Fruit fly (Drosophila melanogaster) whole organism, prepupa: Measurements from ENCODE around the gene RpL36A.
A peak's percentile ranks its signal among the peaks of the same experiment; 100 is the strongest.

Experiments used
- CG10631 ChIP-seq: fragments of 200-800 bp; sonication (Bioruptor generic); optimal IDR thresholded peaks from 2 replicates; lab custom pipeline; 2016; ENCODE audit warnings: missing biosample characterization, missing genetic modification characterization
- CG10669 ChIP-seq: fragments of 200-800 bp; sonication (Bioruptor generic); optimal IDR thresholded peaks from 3 replicates; lab custom pipeline; 2018; ENCODE audit warnings: missing biosample characterization, mild to moderate bottlenecking, missing genetic modification characterization, moderate library complexity
- CG11294 ChIP-seq: fragments of 200-800 bp; sonication (Bioruptor generic); IDR thresholded peaks from 2 replicates; pipeline ENCODE4 v1.3.6; 2022; ENCODE audit warnings: missing biosample characterization, missing genetic modification characterization
- CG11762 ChIP-seq: fragments of 200-800 bp; sonication (Bioruptor generic); optimal IDR thresholded peaks from 3 replicates; lab custom pipeline; 2016; ENCODE audit warnings: missing biosample characterization, missing genetic modification characterization; ENCODE audit not compliant: insufficient read depth
- CG11902 ChIP-seq: fragments of 200-800 bp; sonication (Bioruptor generic); optimal IDR thresholded peaks from 3 replicates; lab custom pipeline; 2016; ENCODE audit warnings: missing biosample characterization, missing genetic modification characterization
- CG15336 ChIP-seq: fragments of 200-800 bp; sonication (Bioruptor generic); IDR thresholded peaks from 2 replicates; pipeline ENCODE4 v1.3.6; 2022; ENCODE audit warnings: missing biosample characterization, missing genetic modification characterization
- CG1621 ChIP-seq: fragments of 200-800 bp; sonication (Bioruptor generic); optimal IDR thresholded peaks from 3 replicates; lab custom pipeline; 2018; ENCODE audit warnings: missing biosample characterization, mild to moderate bottlenecking, missing genetic modification characterization
- CG16779 ChIP-seq: fragments of 200-800 bp; sonication (Bioruptor generic); optimal IDR thresholded peaks from 3 replicates; lab custom pipeline; 2017; ENCODE audit warnings: missing biosample characterization, mild to moderate bottlenecking, missing genetic modification characterization
- CG34406 ChIP-seq: fragments of 200-800 bp; sonication (Bioruptor generic); optimal IDR thresholded peaks from 3 replicates; lab custom pipeline; 2016; ENCODE audit warnings: missing biosample characterization, missing genetic modification characterization
- CG3919 ChIP-seq: fragments of 200-800 bp; sonication (Bioruptor generic); optimal IDR thresholded peaks from 3 replicates; lab custom pipeline; 2016; ENCODE audit warnings: missing biosample characterization, missing genetic modification characterization
- CG6163 ChIP-seq: fragments of 200-800 bp; sonication (Bioruptor generic); IDR thresholded peaks from 3 replicates; pipeline ENCODE4 v1.3.6; 2022; ENCODE audit warnings: missing biosample characterization, missing genetic modification characterization
- CG6792 ChIP-seq: fragments of 200-800 bp; sonication (Bioruptor generic); optimal IDR thresholded peaks from 3 replicates; lab custom pipeline; 2016; ENCODE audit warnings: missing biosample characterization, missing genetic modification characterization
- CG6808 ChIP-seq: fragments of 200-800 bp; sonication (Bioruptor generic); optimal IDR thresholded peaks from 3 replicates; lab custom pipeline; 2017; ENCODE audit warnings: missing biosample characterization, missing genetic modification characterization, mild to moderate bottlenecking, moderate library complexity, missing genetic modification reagents
- CG6854 ChIP-seq: fragments of 200-800 bp; sonication (Bioruptor generic); optimal IDR thresholded peaks from 2 replicates; lab custom pipeline; 2017; ENCODE audit warnings: missing biosample characterization, mild to moderate bottlenecking, missing genetic modification characterization
- CG7368 ChIP-seq: fragments of 200-800 bp; sonication (Bioruptor generic); optimal IDR thresholded peaks from 3 replicates; lab custom pipeline; 2016; ENCODE audit warnings: missing biosample characterization, missing genetic modification characterization
- CG8119 ChIP-seq: fragments of 200-800 bp; sonication (Bioruptor generic); IDR thresholded peaks from 3 replicates; pipeline ENCODE4 v1.3.6; 2022; ENCODE audit warnings: missing biosample characterization, missing genetic modification characterization
- CG8319 ChIP-seq: fragments of 200-800 bp; sonication (Bioruptor generic); optimal IDR thresholded peaks from 3 replicates; lab custom pipeline; 2016; ENCODE audit warnings: missing biosample characterization, missing genetic modification characterization
- CG8632 ChIP-seq: fragments of 200-800 bp; sonication (Bioruptor generic); optimal IDR thresholded peaks from 3 replicates; lab custom pipeline; 2016; ENCODE audit warnings: missing biosample characterization, missing genetic modification characterization
- CG9139 ChIP-seq: fragments of 200-800 bp; sonication (Bioruptor generic); optimal IDR thresholded peaks from 3 replicates; lab custom pipeline; 2017; ENCODE audit warnings: missing biosample characterization, mild to moderate bottlenecking, missing genetic modification characterization
- Eip75B ChIP-seq: fragments of 200-800 bp; sonication (Bioruptor generic); optimal IDR thresholded peaks from 3 replicates; lab custom pipeline; 2016; ENCODE audit warnings: missing biosample characterization, missing genetic modification characterization
- Eip93F ChIP-seq: fragments of 200-800 bp; sonication (Bioruptor generic); optimal IDR thresholded peaks from 2 replicates; lab custom pipeline; 2016; ENCODE audit warnings: missing biosample characterization, mild to moderate bottlenecking, missing genetic modification characterization
- Ets21C ChIP-seq: fragments of 200-800 bp; sonication (Bioruptor generic); optimal IDR thresholded peaks from 3 replicates; lab custom pipeline; 2016; ENCODE audit warnings: missing biosample characterization, missing genetic modification characterization
- Ets96B ChIP-seq: fragments of 200-800 bp; optimal IDR thresholded peaks from 2 replicates; lab custom pipeline; 2019; ENCODE audit warnings: missing biosample characterization, mild to moderate bottlenecking, missing genetic modification characterization, moderate library complexity
- Hr38 ChIP-seq: sonication (Bioruptor generic); optimal IDR thresholded peaks from 2 replicates; lab custom pipeline; 2016; ENCODE audit warnings: missing biosample characterization, missing genetic modification characterization
- Hr4 ChIP-seq: fragments of 200-800 bp; sonication (Bioruptor generic); optimal IDR thresholded peaks from 3 replicates; lab custom pipeline; 2016; ENCODE audit warnings: missing biosample characterization, missing genetic modification characterization
- Lpt ChIP-seq: fragments of 200-800 bp; sonication (Bioruptor generic); optimal IDR thresholded peaks from 3 replicates; lab custom pipeline; 2016; ENCODE audit warnings: missing biosample characterization, missing genetic modification characterization
- Met ChIP-seq: fragments of 200-800 bp; sonication (Bioruptor generic); optimal IDR thresholded peaks from 3 replicates; lab custom pipeline; 2016; ENCODE audit warnings: missing biosample characterization, missing genetic modification characterization
- OdsH ChIP-seq: fragments of 200-800 bp; sonication (Bioruptor generic); optimal IDR thresholded peaks from 3 replicates; lab custom pipeline; 2016; ENCODE audit warnings: missing biosample characterization, missing genetic modification characterization
- Sox102F ChIP-seq: fragments of 200-800 bp; sonication (Bioruptor generic); optimal IDR thresholded peaks from 2 replicates; lab custom pipeline; 2016; ENCODE audit warnings: missing biosample characterization, mild to moderate bottlenecking, missing genetic modification characterization
- Sox14 ChIP-seq: fragments of 200-800 bp; sonication (Bioruptor generic); optimal IDR thresholded peaks from 3 replicates; lab custom pipeline; 2016; ENCODE audit warnings: missing biosample characterization, missing genetic modification characterization
- Sox15 ChIP-seq: fragments of 200-800 bp; sonication (Bioruptor generic); optimal IDR thresholded peaks from 3 replicates; lab custom pipeline; 2016; ENCODE audit warnings: missing biosample characterization, missing genetic modification characterization
- achi ChIP-seq: fragments of 200-800 bp; sonication (Bioruptor generic); optimal IDR thresholded peaks from 3 replicates; lab custom pipeline; 2016; ENCODE audit warnings: missing biosample characterization, missing genetic modification characterization
- acj6 ChIP-seq: fragments of 200-800 bp; sonication (Bioruptor generic); optimal IDR thresholded peaks from 3 replicates; lab custom pipeline; 2016; ENCODE audit warnings: missing biosample characterization, missing genetic modification characterization
- dac ChIP-seq: fragments of 200-800 bp; sonication (Bioruptor generic); optimal IDR thresholded peaks from 2 replicates; lab custom pipeline; 2017; ENCODE audit warnings: missing biosample characterization, mild to moderate bottlenecking, missing genetic modification characterization
- dsx ChIP-seq: fragments of 200-800 bp; optimal IDR thresholded peaks from 3 replicates; lab custom pipeline; 2019; ENCODE audit warnings: missing biosample characterization, mild to moderate bottlenecking, missing genetic modification characterization, moderate library complexity; ENCODE audit not compliant: poor library complexity, severe bottlenecking
- eg ChIP-seq: fragments of 200-800 bp; sonication (Bioruptor generic); IDR thresholded peaks from 3 replicates; pipeline ENCODE4 v1.3.6; 2022; ENCODE audit warnings: missing biosample characterization, missing genetic modification characterization
- esn ChIP-seq: fragments of 200-800 bp; sonication (Bioruptor generic); optimal IDR thresholded peaks from 2 replicates; lab custom pipeline; 2016; ENCODE audit warnings: missing biosample characterization, mild to moderate bottlenecking, missing genetic modification characterization, moderate library complexity
- fd85E ChIP-seq: fragments of 200-800 bp; sonication (Bioruptor generic); optimal IDR thresholded peaks from 3 replicates; lab custom pipeline; 2016; ENCODE audit warnings: missing biosample characterization, missing genetic modification characterization
- fkh ChIP-seq: fragments of 200-800 bp; sonication (Bioruptor generic); optimal IDR thresholded peaks from 3 replicates; lab custom pipeline; 2017; ENCODE audit warnings: missing biosample characterization, mild to moderate bottlenecking, missing genetic modification characterization, moderate library complexity
- lz ChIP-seq: fragments of 200-800 bp; sonication (Bioruptor generic); optimal IDR thresholded peaks from 3 replicates; lab custom pipeline; 2016; ENCODE audit warnings: missing biosample characterization, missing genetic modification characterization
- net ChIP-seq: fragments of 200-800 bp; sonication (Bioruptor generic); optimal IDR thresholded peaks from 3 replicates; lab custom pipeline; 2016; ENCODE audit warnings: missing biosample characterization, missing genetic modification characterization
- pdm3 ChIP-seq: fragments of 200-800 bp; sonication (Bioruptor generic); optimal IDR thresholded peaks from 3 replicates; lab custom pipeline; 2016; ENCODE audit warnings: missing biosample characterization, missing genetic modification characterization
- salr ChIP-seq, 2 experiments: fragments of 200-800 bp; sonication (Bioruptor generic); optimal IDR thresholded peaks; 3 replicates each; lab custom pipeline; 2016 to 2018; ENCODE audit warnings: missing biosample characterization in 2 of 2, missing genetic modification characterization in 2 of 2, mild to moderate bottlenecking in 1 of 2
- spab ChIP-seq: fragments of 200-800 bp; sonication (Bioruptor generic); optimal IDR thresholded peaks from 2 replicates; lab custom pipeline; 2017; ENCODE audit warnings: missing biosample characterization, mild to moderate bottlenecking, missing genetic modification characterization, missing genetic modification reagents
- ss ChIP-seq, 2 experiments: fragments of 200-800 bp; sonication (Bioruptor generic); optimal IDR thresholded peaks; 2 replicates in 1 of 2; 3 replicates in 1 of 2; lab custom pipeline; 2017 to 2018; ENCODE audit warnings: mild to moderate bottlenecking in 2 of 2, missing biosample characterization in 2 of 2, missing genetic modification characterization in 2 of 2, moderate library complexity in 1 of 2
- svp ChIP-seq: fragments of 200-800 bp; sonication (Bioruptor generic); peaks from one replicate; lab custom pipeline; 2016; ENCODE audit warnings: missing biosample characterization, missing genetic modification characterization
- topi ChIP-seq: fragments of 200-800 bp; sonication (Bioruptor generic); optimal IDR thresholded peaks from 3 replicates; lab custom pipeline; 2016; ENCODE audit warnings: missing biosample characterization, missing genetic modification characterization

The RpL36A gene

dm6 chr2L:8034734-8035133 lies 8.0 kb downstream of the RpL36A start (continued):
- peak; percentile 11 for TF ChIP-seq dac
- peak; percentile 48 for TF ChIP-seq esn (GFP tag; lab: Kevin White, UChicago)
- no peak for TF ChIP-seq Sox102F
- no peak for TF ChIP-seq svp (GFP tag; lab: Kevin White, UChicago)
- peak; percentile 69 for TF ChIP-seq OdsH
- peak; percentile 65 for TF ChIP-seq net
- peak; percentile 51 for TF ChIP-seq CG10631 (GFP tag; lab: Kevin White, UChicago)
- TF ChIP-seq spab (GFP tag; lab: Kevin White, UChicago): no peak
- peak; percentile 71 for TF ChIP-seq Sox14 (GFP tag; lab: Kevin White, UChicago)
- peak; percentile 41 for TF ChIP-seq CG1621 (tag; lab: Kevin White, UChicago)
- peak; percentile 76 for TF ChIP-seq Hr4
- no peak for TF ChIP-seq fkh
- TF ChIP-seq lz (GFP tag; lab: Kevin White, UChicago): peak; percentile 31
- peak; percentile 32 for TF ChIP-seq topi
- peak; percentile 34 for TF ChIP-seq CG7368 (GFP tag; lab: Kevin White, UChicago)
- TF ChIP-seq CG6854: no peak
- TF ChIP-seq acj6 (GFP tag; lab: Kevin White, UChicago): peak; percentile 54
- TF ChIP-seq CG6163: peak; percentile 83
- TF ChIP-seq salr (GFP tag; optimal IDR thresholded peaks at IDR 0.05; lab: Kevin White, UChicago): peak in 1 of 2 experiments; percentile 19
- TF ChIP-seq CG8119 (GFP tag; lab: Robert Waterston, UW): peak; percentile 84; the same call in 2 of the 3 replicates
- TF ChIP-seq Ets21C (GFP tag; lab: Kevin White, UChicago): peak; percentile 3
- peak; percentile 71 for TF ChIP-seq Lpt (GFP tag; lab: Kevin White, UChicago)
- peak; percentile 62 for TF ChIP-seq achi (GFP tag; lab: Kevin White, UChicago)
- no peak for TF ChIP-seq CG16779 (tag; lab: Kevin White, UChicago)
- peak; percentile 44 for TF ChIP-seq CG34406 (GFP tag; lab: Kevin White, UChicago)
- TF ChIP-seq CG6792 (GFP tag; lab: Kevin White, UChicago): peak; percentile 44

dm6 chr2L:8033756-8034155 lies 9.0 kb downstream of the RpL36A start:
- TF ChIP-seq CG1621 (tag; lab: Kevin White, UChicago) (no peak), dsx (no peak), Eip93F (no peak), salr (GFP tag; optimal IDR thresholded peaks at IDR 0.05; lab: Kevin White, UChicago) (no peak), Sox14 (GFP tag; lab: Kevin White, UChicago) (peak; percentile 11), esn (GFP tag; lab: Kevin White, UChicago) (peak; percentile 32), CG11294 (GFP tag; lab: Robert Waterston, UW) (no peak), CG9139 (GFP tag; lab: Kevin White, UChicago) (no peak), CG10631 (GFP tag; lab: Kevin White, UChicago) (no peak), acj6 (GFP tag; lab: Kevin White, UChicago) (no peak), Lpt (GFP tag; lab: Kevin White, UChicago) (no peak), CG6808 (GFP tag; lab: Kevin White, UChicago) (no peak), CG11902 (GFP tag; lab: Kevin White, UChicago) (no peak), net (no peak), fd85E (GFP tag; lab: Kevin White, UChicago) (no peak), spab (GFP tag; lab: Kevin White, UChicago) (no peak), CG6792 (GFP tag; lab: Kevin White, UChicago) (no peak), CG11762 (no peak), achi (GFP tag; lab: Kevin White, UChicago) (peak; percentile 28), Met (GFP tag; lab: Kevin White, UChicago) (no peak), CG8632 (GFP tag; lab: Kevin White, UChicago) (no peak), CG10669 (GFP tag; lab: Kevin White, UChicago) (no peak), dac (no peak), CG15336 (GFP tag; lab: Robert Waterston, UW) (peak; percentile 49; the same call in 1 of the 2 replicates), Eip75B (GFP tag; lab: Kevin White, UChicago) (peak; percentile 3), CG16779 (tag; lab: Kevin White, UChicago) (no peak), CG7368 (GFP tag; lab: Kevin White, UChicago) (no peak), eg (GFP tag; lab: Robert Waterston, UW) (0 out of 3 replicates have a peak, but pooled peaks have one; percentile 9), CG3919 (GFP tag; lab: Kevin White, UChicago) (peak; percentile 1), Sox102F (no peak), pdm3 (peak; percentile 5), Hr38 (no peak), CG8119 (GFP tag; lab: Robert Waterston, UW) (peak; percentile 46; the same call in 1 of the 3 replicates), fkh (no peak), lz (GFP tag; lab: Kevin White, UChicago) (no peak), Ets96B (no peak), Sox15 (no peak), CG8319 (GFP tag; lab: Kevin White, UChicago) (no peak), Hr4 (no peak), ss (GFP tag; optimal IDR thresholded peaks at IDR 0.05; lab: Kevin White, UChicago) (no peak)
